Worm (Caenorhabditis elegans): ENCODE measurements around the gene C44B12.9.

- TF ChIP-seq snpc-4 (tag; optimal IDR thresholded peaks at IDR 0.05) (no peak), sptf-1 (tag; optimal IDR thresholded peaks at IDR 0.05) (no peak), nhr-28 (tag; optimal IDR thresholded peaks at IDR 0.05) (no peak), ztf-11 (tag; optimal IDR thresholded peaks at IDR 0.05) (no peak), nhr-237 (tag; optimal IDR thresholded peaks at IDR 0.05) (no peak), sem-2 (GFP tag; optimal IDR thresholded peaks at IDR 0.05) (no peak), elt-3 (tag; optimal IDR thresholded peaks at IDR 0.05) (no peak), ces-1 (GFP tag; optimal IDR thresholded peaks at IDR 0.05) (no peak), unc-39 (tag; optimal IDR thresholded peaks at IDR 0.05) (no peak), nhr-76 (tag; optimal IDR thresholded peaks at IDR 0.05) (no peak)
Measured at ce11 chrIV:1121511-1121910, 17.1 kb upstream of the C44B12.9 start.
